Fruit fly (Drosophila melanogaster) Kc167 (cell line): ENCODE data around the gene Rab9.

ENCODE experiments used
- Myc ChIP-seq: fragments of >200 bp; optimal IDR thresholded peaks from 2 replicates; lab custom pipeline; 2017; ENCODE audit warnings: missing external identifiers
- Sin3A ChIP-seq: fragments of >200 bp; optimal IDR thresholded peaks from 2 replicates; lab custom pipeline; 2018; ENCODE audit warnings: missing external identifiers
- h ChIP-seq: fragments of >200 bp; optimal IDR thresholded peaks from 3 replicates; lab custom pipeline; 2018; ENCODE audit warnings: missing external identifiers
- insv ChIP-seq: fragments of >200 bp; optimal IDR thresholded peaks from 3 replicates; lab custom pipeline; 2018; ENCODE audit warnings: missing external identifiers
- psq ChIP-seq: fragments of >200 bp; optimal IDR thresholded peaks from 2 replicates; lab custom pipeline; 2017; ENCODE audit warnings: missing external identifiers
- ttk ChIP-seq: sonication (Bioruptor generic); optimal IDR thresholded peaks from 2 replicates; lab custom pipeline; 2017; ENCODE audit warnings: missing external identifiers

Rab9 gene

dm6 chr2L:19432424-19433015, at the start of gene Rab9:
TSS of gene Rab9 (plus strand) at chr2L:19432574.
- TF ChIP-seq insv (lab: Kevin White, UChicago) (no peak), psq (lab: Kevin White, UChicago) (no peak), ttk (lab: Kevin White, UChicago) (no peak)

dm6 chr2L:19386106-19386715, 46.2 kb upstream of the Rab9 start, which contains the start of gene fon:
TSS of gene fon (minus strand) at chr2L:19386205.
- TF ChIP-seq Myc (lab: Kevin White, UChicago) (no peak), insv (lab: Kevin White, UChicago) (no peak), psq (lab: Kevin White, UChicago) (no peak), ttk (lab: Kevin White, UChicago) (no peak), Sin3A (lab: Kevin White, UChicago) (no peak), h (lab: Kevin White, UChicago) (no peak)

- TF ChIP-seq ttk (lab: Kevin White, UChicago), result no peak
- no peak for TF ChIP-seq insv (lab: Kevin White, UChicago)
- no peak for TF ChIP-seq Sin3A (lab: Kevin White, UChicago)
- TF ChIP-seq h (lab: Kevin White, UChicago), result no peak
- no peak for TF ChIP-seq psq (lab: Kevin White, UChicago)
- TF ChIP-seq Myc (lab: Kevin White, UChicago), result no peak
Observed at dm6 chr2L:19388966-19389365, 43.4 kb upstream of the Rab9 start.

- TF ChIP-seq Myc (lab: Kevin White, UChicago) (no peak), Sin3A (lab: Kevin White, UChicago) (no peak), h (lab: Kevin White, UChicago) (no peak), psq (lab: Kevin White, UChicago) (no peak), ttk (lab: Kevin White, UChicago) (no peak)
Observed at dm6 chr2L:19389749-19390148, 42.6 kb upstream of the Rab9 start, which contains the start of gene CG17549. TSS of gene CG17549 (minus strand) at chr2L:19390075.

dm6 chr2L:19393703-19394210, 38.6 kb upstream of the Rab9 start, which contains the start of gene CG31798:
TSS of gene CG31798 (plus strand) at chr2L:19394160.
- TF ChIP-seq ttk (lab: Kevin White, UChicago), result no peak
- TF ChIP-seq h (lab: Kevin White, UChicago), result no peak
- TF ChIP-seq insv (lab: Kevin White, UChicago), result no peak
- TF ChIP-seq Myc (lab: Kevin White, UChicago), result no peak
- no peak for TF ChIP-seq psq (lab: Kevin White, UChicago)
- TF ChIP-seq Sin3A (lab: Kevin White, UChicago), result no peak

- TF ChIP-seq h (lab: Kevin White, UChicago) (no peak), Myc (lab: Kevin White, UChicago) (no peak), psq (lab: Kevin White, UChicago) (no peak), Sin3A (lab: Kevin White, UChicago) (no peak), insv (lab: Kevin White, UChicago) (no peak), ttk (lab: Kevin White, UChicago) (no peak)
Observed at dm6 chr2L:19397617-19398316, 34.6 kb upstream of the Rab9 start.

- TF ChIP-seq Myc (lab: Kevin White, UChicago) (no peak), ttk (lab: Kevin White, UChicago) (no peak), Sin3A (lab: Kevin White, UChicago) (no peak), insv (lab: Kevin White, UChicago) (no peak), psq (lab: Kevin White, UChicago) (no peak), h (lab: Kevin White, UChicago) (no peak)
Observed at dm6 chr2L:19398317-19399234, 33.8 kb upstream of the Rab9 start, which contains the start of gene CG17544. TSS of gene CG17544 (minus strand) at chr2L:19398493.

dm6 chr2L:19401914-19402313, 30.5 kb upstream of the Rab9 start:
- TF ChIP-seq ttk (lab: Kevin White, UChicago) (no peak), Myc (lab: Kevin White, UChicago) (no peak), insv (lab: Kevin White, UChicago) (no peak), h (lab: Kevin White, UChicago) (no peak), Sin3A (lab: Kevin White, UChicago) (no peak), psq (lab: Kevin White, UChicago) (no peak)

- TF ChIP-seq h (lab: Kevin White, UChicago) (no peak), psq (lab: Kevin White, UChicago) (no peak)
Observed at dm6 chr2L:19402667-19403066, 29.7 kb upstream of the Rab9 start.

dm6 chr2L:19403398-19403797, 29.0 kb upstream of the Rab9 start:
- TF ChIP-seq psq (lab: Kevin White, UChicago), result no peak

dm6 chr2L:19404804-19405203, 27.6 kb upstream of the Rab9 start:
- TF ChIP-seq insv (lab: Kevin White, UChicago), result no peak
